Worm (Caenorhabditis elegans): ENCODE data around the gene ZK1290.15.

ZK1290.15 gene

DNA sequence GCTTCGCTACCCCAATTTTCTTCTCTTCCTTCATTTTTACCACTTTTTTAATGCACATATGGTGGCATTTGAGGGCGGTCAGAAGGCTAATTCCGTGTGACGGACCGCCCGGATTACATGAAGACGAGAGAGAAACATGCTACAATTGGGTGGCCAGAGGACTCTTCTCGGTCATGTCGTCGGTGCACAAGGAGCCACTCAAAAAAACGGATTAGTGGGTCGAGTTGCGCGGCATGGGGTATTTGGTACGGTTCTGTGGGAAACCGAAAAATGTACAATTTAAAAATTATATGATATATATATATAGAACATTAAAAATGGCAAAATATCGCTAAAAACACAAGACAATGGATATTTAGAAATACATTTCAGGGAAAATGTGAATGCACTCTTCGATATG is 47.4 kb downstream of the ZK1290.15 start:
- TF ChIP-seq die-1 (tag; optimal IDR thresholded peaks at IDR 0.05) (no peak), Y95B8A.8 (GFP tag; IDR thresholded peaks at IDR 0.05) (no peak), T26A5.8 (tag; optimal IDR thresholded peaks at IDR 0.05) (no peak), unc-130 (GFP tag; optimal IDR thresholded peaks at IDR 0.05) (no peak), Y53G8AR.9 (GFP tag; conservative IDR thresholded peaks at IDR 0.05) (no peak)

Data from whole organism, young adult.